Fruit fly (Drosophila melanogaster) whole organism, embryonic: ENCODE measurements around the gene Drsl4.

ENCODE experiments used
- Adf1 ChIP-seq: fragments of 200-800 bp; sonication (Bioruptor generic); IDR thresholded peaks from 2 replicates; pipeline ENCODE4 v1.3.6; 2022; ENCODE audit warnings: missing biosample characterization, missing genetic modification characterization
- Aef1 ChIP-seq: fragments of 200-800 bp; sonication (Bioruptor generic); IDR thresholded peaks from 3 replicates; pipeline ENCODE4 v1.3.6; 2022; ENCODE audit warnings: missing biosample characterization, missing genetic modification characterization
- BtbVII ChIP-seq: fragments of 200-800 bp; sonication (Bioruptor generic); optimal IDR thresholded peaks from 3 replicates; lab custom pipeline; 2017; ENCODE audit warnings: missing biosample characterization, mild to moderate bottlenecking, missing genetic modification characterization
- CG1024 ChIP-seq: fragments of 200-800 bp; sonication (Bioruptor generic); IDR thresholded peaks from 2 replicates; pipeline ENCODE4 v1.3.6; 2022; ENCODE audit warnings: missing biosample characterization, missing genetic modification characterization
- CG10267 ChIP-seq: fragments of 200-800 bp; sonication (Bioruptor generic); optimal IDR thresholded peaks from 2 replicates; lab custom pipeline; 2018; ENCODE audit warnings: missing biosample characterization, mild to moderate bottlenecking, missing genetic modification characterization, moderate library complexity
- CG11398 ChIP-seq: fragments of 200-800 bp; sonication (Bioruptor generic); optimal IDR thresholded peaks from 2 replicates; lab custom pipeline; 2016; ENCODE audit warnings: missing biosample characterization, missing genetic modification characterization
- CG11456 ChIP-seq: fragments of 200-800 bp; sonication (Bioruptor generic); IDR thresholded peaks from 3 replicates; pipeline ENCODE4 v1.3.6; 2022; ENCODE audit warnings: missing biosample characterization, missing genetic modification characterization
- CG12236 ChIP-seq: fragments of 200-800 bp; sonication (Bioruptor generic); optimal IDR thresholded peaks from 2 replicates; lab custom pipeline; 2016; ENCODE audit warnings: missing biosample characterization, missing genetic modification characterization
- CG12391 ChIP-seq: fragments of 200-800 bp; sonication (Bioruptor generic); optimal IDR thresholded peaks from 3 replicates; lab custom pipeline; 2018; ENCODE audit warnings: missing biosample characterization, mild to moderate bottlenecking, missing genetic modification characterization, moderate library complexity
- CG12769 ChIP-seq: fragments of 200-800 bp; sonication (Bioruptor generic); optimal IDR thresholded peaks from 2 replicates; lab custom pipeline; 2019; ENCODE audit warnings: missing biosample characterization, mild to moderate bottlenecking, missing genetic modification characterization, moderate library complexity
- CG14710 ChIP-seq: fragments of 200-800 bp; sonication (Bioruptor generic); optimal IDR thresholded peaks from 3 replicates; lab custom pipeline; 2019; ENCODE audit warnings: missing biosample characterization, mild to moderate bottlenecking, missing genetic modification characterization, moderate library complexity
- CG14965 ChIP-seq: fragments of 200-800 bp; sonication (Bioruptor generic); optimal IDR thresholded peaks from 2 replicates; lab custom pipeline; 2016; ENCODE audit warnings: missing biosample characterization, missing genetic modification characterization, borderline replicate concordance
- CG17328 ChIP-seq: fragments of 200-800 bp; sonication (Bioruptor generic); IDR thresholded peaks from 2 replicates; pipeline ENCODE4 v1.3.6; 2022; ENCODE audit warnings: missing biosample characterization, missing genetic modification characterization
- CG18011 ChIP-seq: fragments of 200-800 bp; sonication (Bioruptor generic); optimal IDR thresholded peaks from 2 replicates; lab custom pipeline; 2017; ENCODE audit warnings: missing biosample characterization, missing genetic modification characterization, mild to moderate bottlenecking, moderate library complexity, missing genotype
- CG2202 ChIP-seq: fragments of 200-800 bp; sonication (Bioruptor generic); optimal IDR thresholded peaks from 2 replicates; lab custom pipeline; 2018; ENCODE audit warnings: missing biosample characterization, mild to moderate bottlenecking, missing genetic modification characterization
- CG2678 ChIP-seq: fragments of 200-800 bp; sonication (Bioruptor generic); optimal IDR thresholded peaks from 3 replicates; lab custom pipeline; 2019; ENCODE audit warnings: missing biosample characterization, mild to moderate bottlenecking, missing genetic modification characterization, moderate library complexity
- CG31365 ChIP-seq: fragments of 200-800 bp; sonication (Bioruptor generic); optimal IDR thresholded peaks from 2 replicates; lab custom pipeline; 2018; ENCODE audit warnings: missing biosample characterization, mild to moderate bottlenecking, missing genetic modification characterization
- CG3995 ChIP-seq: fragments of 200-800 bp; sonication (Bioruptor generic); optimal IDR thresholded peaks from 3 replicates; lab custom pipeline; 2016; ENCODE audit warnings: missing biosample characterization, missing genetic modification characterization
- CG42726 ChIP-seq: fragments of 200-800 bp; sonication (Bioruptor generic); IDR thresholded peaks from 2 replicates; pipeline ENCODE4 v1.3.6; 2022; ENCODE audit warnings: missing biosample characterization, missing genetic modification characterization; ENCODE audit not compliant: partially characterized antibody
- CG4404 ChIP-seq: fragments of 200-800 bp; sonication (Bioruptor generic); IDR thresholded peaks from 2 replicates; pipeline ENCODE4 v1.3.6; 2022; ENCODE audit warnings: missing biosample characterization, missing genetic modification characterization
- CG5953 ChIP-seq: fragments of 200-800 bp; sonication (Bioruptor generic); IDR thresholded peaks from 2 replicates; pipeline ENCODE4 v1.3.6; 2022; ENCODE audit warnings: missing biosample characterization, missing genetic modification characterization
- D ChIP-seq, 2 experiments: fragments of 200-800 bp in 1 of 2; fragments of >200 bp in 1 of 2; sonication (Bioruptor generic) in 1 of 2; optimal IDR thresholded peaks; 2 replicates in 1 of 2; 3 replicates in 1 of 2; lab custom pipeline; 2017; ENCODE audit warnings: mild to moderate bottlenecking in 1 of 2, missing biosample characterization in 1 of 2, missing genetic modification characterization in 1 of 2, missing genetic modification reagents in 1 of 2
- Doc3 ChIP-seq: fragments of 200-800 bp; sonication (Bioruptor generic); IDR thresholded peaks from 3 replicates; pipeline ENCODE4 v1.3.6; 2022; ENCODE audit warnings: missing biosample characterization, missing genetic modification characterization; ENCODE audit not compliant: partially characterized antibody
- E2f2 ChIP-seq: fragments of 200-800 bp; sonication (Bioruptor generic); IDR thresholded peaks from 2 replicates; pipeline ENCODE4 v1.3.6; 2022; ENCODE audit warnings: missing biosample characterization, missing genetic modification characterization
- ERR ChIP-seq: fragments of 200-800 bp; sonication (Bioruptor generic); optimal IDR thresholded peaks from 2 replicates; lab custom pipeline; 2016; ENCODE audit warnings: missing biosample characterization, missing genetic modification characterization
- HHEX ChIP-seq: fragments of 200-800 bp; sonication (Bioruptor generic); optimal IDR thresholded peaks from 3 replicates; lab custom pipeline; 2017; ENCODE audit warnings: missing biosample characterization, mild to moderate bottlenecking, missing genetic modification characterization, missing genetic modification reagents
- Hey ChIP-seq: fragments of 200-800 bp; sonication (Bioruptor generic); optimal IDR thresholded peaks from 3 replicates; lab custom pipeline; 2018; ENCODE audit warnings: missing biosample characterization, mild to moderate bottlenecking, missing genetic modification characterization
- Hr3 ChIP-seq: fragments of 200-800 bp; sonication (Bioruptor generic); optimal IDR thresholded peaks from 3 replicates; lab custom pipeline; 2016; ENCODE audit warnings: missing biosample characterization, missing genetic modification characterization
- NFAT ChIP-seq: fragments of 200-800 bp; sonication (Bioruptor generic); IDR thresholded peaks from 2 replicates; pipeline ENCODE4 v1.3.6; 2022; ENCODE audit warnings: missing biosample characterization, missing genetic modification characterization
- Pdp1 ChIP-seq, 2 experiments: fragments of 200-800 bp; sonication (Bioruptor generic); optimal IDR thresholded peaks; 3 replicates each; lab custom pipeline; 2016; ENCODE audit warnings: missing biosample characterization in 2 of 2, missing genetic modification characterization in 2 of 2, mild to moderate bottlenecking in 1 of 2, moderate library complexity in 1 of 2
- Poxn ChIP-seq: fragments of 200-800 bp; sonication (Bioruptor generic); IDR thresholded peaks from 2 replicates; pipeline ENCODE4 v1.3.6; 2022; ENCODE audit warnings: missing biosample characterization, missing genetic modification characterization
- Ssrp ChIP-seq: fragments of 200-800 bp; sonication (Bioruptor generic); optimal IDR thresholded peaks from 2 replicates; lab custom pipeline; 2018; ENCODE audit warnings: missing biosample characterization, mild to moderate bottlenecking, missing genetic modification characterization, moderate library complexity
- ara ChIP-seq: fragments of 200-800 bp; sonication (Bioruptor generic); IDR thresholded peaks from 2 replicates; pipeline ENCODE4 v1.3.6; 2022; ENCODE audit warnings: missing biosample characterization, missing genetic modification characterization
- bcd ChIP-seq: fragments of 200-800 bp; sonication (Bioruptor generic); optimal IDR thresholded peaks from 2 replicates; lab custom pipeline; 2017; ENCODE audit warnings: missing biosample characterization, mild to moderate bottlenecking, missing genetic modification characterization
- br ChIP-seq: fragments of >200 bp; optimal IDR thresholded peaks from 2 replicates; lab custom pipeline; 2017
- cg ChIP-seq: fragments of 200-800 bp; sonication (Bioruptor generic); optimal IDR thresholded peaks from 3 replicates; lab custom pipeline; 2019; ENCODE audit warnings: missing biosample characterization, mild to moderate bottlenecking, missing genetic modification characterization, moderate library complexity
- chn ChIP-seq: fragments of 200-800 bp; sonication (Bioruptor generic); optimal IDR thresholded peaks from 2 replicates; lab custom pipeline; 2016; ENCODE audit warnings: missing biosample characterization, missing genetic modification characterization
- ci ChIP-seq: fragments of 200-800 bp; sonication (Bioruptor generic); IDR thresholded peaks from 3 replicates; pipeline ENCODE4 v1.3.6; 2022; ENCODE audit warnings: missing biosample characterization, missing genetic modification characterization
- croc ChIP-seq: fragments of 200-800 bp; sonication (Bioruptor generic); conservative IDR thresholded peaks from 3 replicates; pipeline ENCODE4 v1.3.6; 2022; ENCODE audit warnings: missing biosample characterization, missing genetic modification characterization
- eve ChIP-seq, 2 experiments: fragments of >200 bp; optimal IDR thresholded peaks; 2 replicates each; lab custom pipeline; 2017; ENCODE audit warnings: missing biosample characterization in 2 of 2, missing genetic modification characterization in 2 of 2
- ewg ChIP-seq: fragments of 200-800 bp; sonication (Bioruptor generic); optimal IDR thresholded peaks from 3 replicates; lab custom pipeline; 2017; ENCODE audit warnings: mild to moderate bottlenecking, missing biosample characterization, missing genetic modification reagents, missing genetic modification characterization
- fd96Cb ChIP-seq: fragments of 200-800 bp; sonication (Bioruptor generic); optimal IDR thresholded peaks from 2 replicates; lab custom pipeline; 2018; ENCODE audit warnings: missing biosample characterization, mild to moderate bottlenecking, missing genetic modification characterization, moderate library complexity
- kah ChIP-seq: fragments of 200-800 bp; sonication (Bioruptor generic); optimal IDR thresholded peaks from 2 replicates; lab custom pipeline; 2018; ENCODE audit warnings: missing biosample characterization, mild to moderate bottlenecking, missing genetic modification characterization
- mirr ChIP-seq: fragments of 200-800 bp; sonication (Bioruptor generic); optimal IDR thresholded peaks from 3 replicates; lab custom pipeline; 2018; ENCODE audit warnings: missing biosample characterization, mild to moderate bottlenecking, missing genetic modification characterization
- pho ChIP-seq: fragments of 200-800 bp; sonication (Bioruptor generic); optimal IDR thresholded peaks from 2 replicates; lab custom pipeline; 2016; ENCODE audit warnings: missing biosample characterization, missing genetic modification characterization
- phol ChIP-seq: fragments of 200-800 bp; sonication (Bioruptor generic); optimal IDR thresholded peaks from 3 replicates; lab custom pipeline; 2018; ENCODE audit warnings: missing biosample characterization, mild to moderate bottlenecking, missing genetic modification characterization, moderate library complexity
- scrt ChIP-seq: fragments of 200-800 bp; sonication (Bioruptor generic); optimal IDR thresholded peaks from 2 replicates; lab custom pipeline; 2018; ENCODE audit warnings: missing biosample characterization, mild to moderate bottlenecking, missing genetic modification characterization, moderate library complexity
- sens ChIP-seq: fragments of 200-800 bp; sonication (Bioruptor generic); peaks from one replicate; lab custom pipeline; 2016; ENCODE audit warnings: missing biosample characterization, missing genetic modification characterization
- ssp ChIP-seq: fragments of 200-800 bp; sonication (Bioruptor generic); IDR thresholded peaks from 2 replicates; pipeline ENCODE4 v1.3.6; 2022; ENCODE audit warnings: missing biosample characterization, missing genetic modification characterization
- tin ChIP-seq: fragments of 200-800 bp; sonication (Bioruptor generic); optimal IDR thresholded peaks from 3 replicates; lab custom pipeline; 2016; ENCODE audit warnings: missing biosample characterization, missing genetic modification characterization
- tx ChIP-seq: fragments of 200-800 bp; sonication (Bioruptor generic); optimal IDR thresholded peaks from 2 replicates; lab custom pipeline; 2016; ENCODE audit warnings: missing biosample characterization, missing genetic modification characterization

Drsl4 gene

DNA sequence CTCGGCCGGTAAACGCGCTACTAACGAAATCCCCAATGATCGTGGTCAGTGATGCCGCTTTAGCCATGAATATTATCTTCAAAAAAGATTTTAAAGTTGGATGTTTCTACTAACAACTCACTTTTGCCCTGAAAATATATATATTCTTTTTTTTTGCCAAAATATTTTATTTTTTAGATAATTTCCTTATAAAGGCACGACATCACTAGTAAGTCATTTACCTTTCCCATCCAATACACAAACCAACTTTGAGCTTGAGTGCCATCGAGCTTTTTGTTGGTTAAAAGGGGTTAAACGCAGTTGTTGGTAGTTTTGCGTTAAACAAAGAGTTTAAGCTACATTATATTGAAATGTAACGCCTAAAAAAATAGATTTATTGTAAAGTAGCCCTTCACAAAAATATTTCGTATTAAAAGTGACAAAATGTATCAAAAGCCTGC is 12.3 kb upstream of the Drsl4 start, which contains the start of gene CG14968 (continued):
- TF ChIP-seq CG1024 (GFP tag; lab: Robert Waterston, UW) (peak; percentile 90), mirr (GFP tag; lab: Kevin White, UChicago) (peak; percentile 9), tx (GFP tag; lab: Kevin White, UChicago) (peak; percentile 48), kah (GFP tag; lab: Kevin White, UChicago) (peak; percentile 83), tin (GFP tag; lab: Kevin White, UChicago) (peak; percentile 89), scrt (GFP tag; lab: Kevin White, UChicago) (peak; percentile 90), BtbVII (GFP tag; lab: Kevin White, UChicago) (peak; percentile 88), Adf1 (GFP tag; lab: Robert Waterston, UW) (peak; percentile 84), CG12769 (tag; lab: Kevin White, UChicago) (no peak), CG11398 (peak; percentile 52), D (optimal IDR thresholded peaks at IDR 0.05; lab: Kevin White, UChicago) (no peak), D (GFP tag; optimal IDR thresholded peaks at IDR 0.05; lab: Kevin White, UChicago) (peak; percentile 81), CG17328 (GFP tag; lab: Robert Waterston, UW) (peak; percentile 96), ERR (GFP tag; lab: Kevin White, UChicago) (peak; percentile 73), fd96Cb (tag; lab: Kevin White, UChicago) (peak; percentile 94), ara (peak; percentile 95), br (lab: Kevin White, UChicago) (no peak), Doc3 (no peak), phol (peak; percentile 93), cg (GFP tag; lab: Kevin White, UChicago) (no peak), sens (GFP tag; lab: Kevin White, UChicago) (peak; percentile 97), CG5953 (GFP tag; lab: Robert Waterston, UW) (peak; percentile 91), Poxn (GFP tag; lab: Robert Waterston, UW) (peak; percentile 81), bcd (GFP tag; lab: Kevin White, UChicago) (peak; percentile 95), CG11456 (GFP tag; lab: Robert Waterston, UW) (peak; percentile 97), CG14710 (tag; lab: Kevin White, UChicago) (peak; percentile 86), ewg (GFP tag; lab: Kevin White, UChicago) (peak; percentile 80), Hr3 (GFP tag; lab: Kevin White, UChicago) (peak; percentile 91), HHEX (peak; percentile 94), E2f2 (GFP tag; lab: Robert Waterston, UW) (peak; percentile 76), CG12236 (GFP tag; lab: Kevin White, UChicago) (peak; percentile 23), CG14965 (GFP tag; lab: Kevin White, UChicago) (no peak), pho (GFP tag; lab: Kevin White, UChicago) (peak; percentile 78), ci (GFP tag; lab: Robert Waterston, UW) (peak; percentile 99), CG10267 (tag; lab: Kevin White, UChicago) (peak; percentile 84), CG2202 (tag; lab: Kevin White, UChicago) (peak; percentile 73), Hey (peak; percentile 62), Pdp1 (GFP tag; optimal IDR thresholded peaks at IDR 0.05; lab: Kevin White, UChicago) (peak; percentile 66 to 74), croc (GFP tag; lab: Robert Waterston, UW) (peak; percentile 77), Aef1 (GFP tag; lab: Robert Waterston, UW) (peak; percentile 95), Ssrp (tag; lab: Kevin White, UChicago) (peak; percentile 92), ssp (GFP tag; lab: Robert Waterston, UW) (peak; percentile 85), CG42726 (GFP tag; lab: Robert Waterston, UW) (no peak), CG2678 (tag; lab: Kevin White, UChicago) (peak; percentile 97), eve (GFP tag; optimal IDR thresholded peaks at IDR 0.05; lab: Kevin White, UChicago) (peak in 1 of 2 experiments; percentile 86), CG18011 (peak; percentile 83), NFAT (GFP tag; lab: Robert Waterston, UW) (peak; percentile 96), CG4404 (peak; percentile 80), CG31365 (tag; lab: Kevin White, UChicago) (peak; percentile 73), chn (GFP tag; lab: Kevin White, UChicago) (peak; percentile 83), CG12391 (tag; lab: Kevin White, UChicago) (peak; percentile 96), CG3995 (peak; percentile 52)
